Fruit fly (Drosophila melanogaster) whole organism, embryonic: Measurements from ENCODE around the gene BuGZ.

Experiments used
- ATbp ChIP-seq: fragments of 200-800 bp; sonication (Bioruptor generic); optimal IDR thresholded peaks from 2 replicates; lab custom pipeline; 2017; ENCODE audit warnings: missing biosample characterization, mild to moderate bottlenecking, missing genetic modification characterization, missing genetic modification reagents
- Bteb2 ChIP-seq: fragments of 200-800 bp; sonication (Bioruptor generic); optimal IDR thresholded peaks from 2 replicates; lab custom pipeline; 2016; ENCODE audit warnings: missing biosample characterization, missing genetic modification characterization
- CG10462 ChIP-seq: fragments of 200-800 bp; sonication (Bioruptor generic); optimal IDR thresholded peaks from 2 replicates; lab custom pipeline; 2016; ENCODE audit warnings: missing biosample characterization, missing genetic modification characterization
- CG11695 ChIP-seq: fragments of 200-800 bp; sonication (Bioruptor generic); IDR thresholded peaks from 3 replicates; pipeline ENCODE4 v1.3.6; 2022; ENCODE audit warnings: missing biosample characterization, missing genetic modification characterization
- CG12071 ChIP-seq: fragments of 200-800 bp; sonication (Bioruptor generic); optimal IDR thresholded peaks from 3 replicates; lab custom pipeline; 2018; ENCODE audit warnings: missing biosample characterization, mild to moderate bottlenecking, missing genetic modification characterization
- CG12104 ChIP-seq: fragments of 200-800 bp; sonication (Bioruptor generic); optimal IDR thresholded peaks from 3 replicates; lab custom pipeline; 2016; ENCODE audit warnings: missing biosample characterization, missing genetic modification characterization
- CG1233 ChIP-seq: fragments of 200-800 bp; sonication (Bioruptor generic); optimal IDR thresholded peaks from 4 replicates; lab custom pipeline; 2018; ENCODE audit warnings: missing biosample characterization, mild to moderate bottlenecking, missing genetic modification characterization
- CG12744 ChIP-seq: fragments of 200-800 bp; sonication (Bioruptor generic); optimal IDR thresholded peaks from 2 replicates; lab custom pipeline; 2016; ENCODE audit warnings: missing biosample characterization, missing genetic modification characterization
- CG13123 ChIP-seq: fragments of 200-800 bp; sonication (Bioruptor generic); optimal IDR thresholded peaks from 2 replicates; lab custom pipeline; 2016; ENCODE audit warnings: missing biosample characterization, missing genetic modification characterization
- CG14050 ChIP-seq: fragments of 200-800 bp; sonication (Bioruptor generic); IDR thresholded peaks from 3 replicates; pipeline ENCODE4 v1.3.6; 2022; ENCODE audit warnings: missing biosample characterization, missing genetic modification characterization
- CG15011 ChIP-seq: fragments of 200-800 bp; sonication (Bioruptor generic); optimal IDR thresholded peaks from 3 replicates; lab custom pipeline; 2018; ENCODE audit warnings: missing biosample characterization, mild to moderate bottlenecking, missing genetic modification characterization
- CG15696 ChIP-seq: fragments of 200-800 bp; sonication (Bioruptor generic); optimal IDR thresholded peaks from 2 replicates; lab custom pipeline; 2019; ENCODE audit warnings: missing biosample characterization, mild to moderate bottlenecking, missing genetic modification characterization, moderate library complexity
- CG2129 ChIP-seq: fragments of 200-800 bp; sonication (Bioruptor generic); IDR thresholded peaks from 2 replicates; pipeline ENCODE4 v1.3.6; 2022; ENCODE audit warnings: missing biosample characterization, missing genetic modification characterization; ENCODE audit not compliant: partially characterized antibody
- CG4854 ChIP-seq: fragments of 200-800 bp; sonication (Bioruptor generic); optimal IDR thresholded peaks from 2 replicates; lab custom pipeline; 2016; ENCODE audit warnings: missing biosample characterization, missing genetic modification characterization, inconsistent platforms
- CG7963 ChIP-seq: fragments of 200-800 bp; sonication (Bioruptor generic); IDR thresholded peaks from 3 replicates; pipeline ENCODE4 v1.3.6; 2022; ENCODE audit warnings: missing biosample characterization, missing genetic modification characterization; ENCODE audit not compliant: partially characterized antibody
- CG9932 ChIP-seq: fragments of 200-800 bp; sonication (Bioruptor generic); IDR thresholded peaks from 2 replicates; pipeline ENCODE4 v1.3.6; 2022; ENCODE audit warnings: missing biosample characterization, missing genetic modification characterization
- Camta ChIP-seq: fragments of 200-800 bp; sonication (Bioruptor generic); optimal IDR thresholded peaks from 2 replicates; lab custom pipeline; 2016; ENCODE audit warnings: missing biosample characterization, missing genetic modification characterization
- Dref ChIP-seq: fragments of 200-800 bp; sonication (Bioruptor generic); IDR thresholded peaks from 2 replicates; pipeline ENCODE4 v1.3.6; 2022; ENCODE audit warnings: missing biosample characterization, missing genetic modification characterization
- GATAe ChIP-seq: fragments of 200-800 bp; sonication (Bioruptor generic); conservative IDR thresholded peaks from 2 replicates; pipeline ENCODE4 v1.3.6; 2022; ENCODE audit warnings: missing biosample characterization, missing genetic modification characterization
- H2.0 ChIP-seq: fragments of 200-800 bp; sonication (Bioruptor generic); IDR thresholded peaks from 2 replicates; pipeline ENCODE4 v1.3.6; 2022; ENCODE audit warnings: missing biosample characterization, missing genetic modification characterization
- HLH4C ChIP-seq: fragments of 200-800 bp; sonication (Bioruptor generic); IDR thresholded peaks from 3 replicates; pipeline ENCODE4 v1.3.6; 2022; ENCODE audit warnings: missing biosample characterization, missing genetic modification characterization; ENCODE audit not compliant: partially characterized antibody
- HmgD ChIP-seq: fragments of 200-800 bp; sonication (Bioruptor generic); optimal IDR thresholded peaks from 3 replicates; lab custom pipeline; 2016; ENCODE audit warnings: missing biosample characterization, missing genetic modification characterization
- HmgZ ChIP-seq: fragments of 200-800 bp; sonication (Bioruptor generic); optimal IDR thresholded peaks from 2 replicates; lab custom pipeline; 2018; ENCODE audit warnings: missing biosample characterization, mild to moderate bottlenecking, missing genetic modification characterization
- Lhr ChIP-seq: fragments of 200-800 bp; sonication (Bioruptor generic); optimal IDR thresholded peaks from 3 replicates; lab custom pipeline; 2017; ENCODE audit warnings: mild to moderate bottlenecking, missing biosample characterization, missing genetic modification reagents, missing genetic modification characterization
- Neu2 ChIP-seq: fragments of 200-800 bp; sonication (Bioruptor generic); optimal IDR thresholded peaks from 3 replicates; lab custom pipeline; 2016; ENCODE audit warnings: missing biosample characterization, missing genetic modification characterization, borderline replicate concordance
- Ptx1 ChIP-seq: fragments of 200-800 bp; sonication (Bioruptor generic); IDR thresholded peaks from 2 replicates; pipeline ENCODE4 v1.3.6; 2022; ENCODE audit warnings: missing biosample characterization, missing genetic modification characterization
- Ravus ChIP-seq: fragments of 200-800 bp; sonication (Bioruptor generic); IDR thresholded peaks from 2 replicates; pipeline ENCODE4 v1.3.6; 2022; ENCODE audit warnings: missing biosample characterization, missing genetic modification characterization
- Rx ChIP-seq: fragments of 200-800 bp; sonication (Bioruptor generic); IDR thresholded peaks from 2 replicates; pipeline ENCODE4 v1.3.6; 2022; ENCODE audit warnings: missing biosample characterization, missing genetic modification characterization
- ash1 ChIP-seq: fragments of 200-800 bp; sonication (Bioruptor generic); optimal IDR thresholded peaks from 2 replicates; lab custom pipeline; 2018; ENCODE audit warnings: missing biosample characterization, mild to moderate bottlenecking, missing genetic modification characterization
- crp ChIP-seq, 2 experiments: fragments of 200-800 bp; sonication (Bioruptor generic); optimal IDR thresholded peaks; 2 replicates in 1 of 2; 3 replicates in 1 of 2; lab custom pipeline; 2017; ENCODE audit warnings: missing biosample characterization in 2 of 2, missing genetic modification characterization in 2 of 2, mild to moderate bottlenecking in 1 of 2, moderate library complexity in 1 of 2
- exex ChIP-seq: fragments of 200-800 bp; sonication (Bioruptor generic); optimal IDR thresholded peaks from 4 replicates; lab custom pipeline; 2018; ENCODE audit warnings: missing biosample characterization, mild to moderate bottlenecking, missing genetic modification characterization, moderate library complexity
- fd64A ChIP-seq: fragments of 200-800 bp; sonication (Bioruptor generic); optimal IDR thresholded peaks from 3 replicates; lab custom pipeline; 2018; ENCODE audit warnings: missing biosample characterization, mild to moderate bottlenecking, missing genetic modification characterization
- fru ChIP-seq: fragments of >200 bp; optimal IDR thresholded peaks from 2 replicates; lab custom pipeline; 2017
- h ChIP-seq: fragments of >200 bp; optimal IDR thresholded peaks from 2 replicates; lab custom pipeline; 2017
- hb ChIP-seq: fragments of 200-800 bp; sonication (Bioruptor generic); IDR thresholded peaks from 3 replicates; pipeline ENCODE4 v1.3.6; 2022; ENCODE audit warnings: missing biosample characterization, missing genetic modification characterization; ENCODE audit not compliant: partially characterized antibody
- jing ChIP-seq: fragments of 200-800 bp; sonication (Bioruptor generic); optimal IDR thresholded peaks from 2 replicates; lab custom pipeline; 2018; ENCODE audit warnings: missing biosample characterization, mild to moderate bottlenecking, missing genetic modification characterization
- jumu ChIP-seq: fragments of 200-800 bp; sonication (Bioruptor generic); optimal IDR thresholded peaks from 3 replicates; lab custom pipeline; 2016; ENCODE audit warnings: missing biosample characterization, missing genetic modification characterization
- kni ChIP-seq: fragments of 200-800 bp; sonication (Bioruptor generic); optimal IDR thresholded peaks from 3 replicates; lab custom pipeline; 2017; ENCODE audit warnings: mild to moderate bottlenecking, missing biosample characterization, missing genetic modification reagents, missing genetic modification characterization
- lola ChIP-seq, 3 experiments: fragments of >200 bp in 2 of 3; fragments of 200-800 bp in 1 of 3; sonication (Bioruptor generic) in 1 of 3; optimal IDR thresholded peaks; 2 replicates each; lab custom pipeline; 2017 to 2019; ENCODE audit warnings: missing biosample characterization in 3 of 3, missing genetic modification characterization in 3 of 3, mild to moderate bottlenecking in 1 of 3, moderate library complexity in 1 of 3
- mam ChIP-seq: fragments of 200-800 bp; sonication (Bioruptor generic); optimal IDR thresholded peaks from 3 replicates; lab custom pipeline; 2016; ENCODE audit warnings: missing biosample characterization, missing genetic modification characterization
- odd ChIP-seq: fragments of 200-800 bp; sonication (Bioruptor generic); optimal IDR thresholded peaks from 2 replicates; lab custom pipeline; 2017; ENCODE audit warnings: missing biosample characterization, mild to moderate bottlenecking, missing genetic modification characterization
- prd ChIP-seq, 3 experiments: fragments of >200 bp in 2 of 3; fragments of 200-800 bp in 1 of 3; sonication (Bioruptor generic) in 1 of 3; optimal IDR thresholded peaks in 2 of 3; IDR thresholded peaks in 1 of 3; 2 replicates in 2 of 3; 3 replicates in 1 of 3; pipeline versions ENCODE4 v1.3.6 to Lab custom; 2017 to 2022; ENCODE audit warnings: missing biosample characterization in 1 of 3, missing genetic modification characterization in 1 of 3
- pum ChIP-seq: fragments of 200-800 bp; sonication (Bioruptor generic); optimal IDR thresholded peaks from 2 replicates; lab custom pipeline; 2016; ENCODE audit warnings: missing biosample characterization, missing genetic modification characterization
- salm ChIP-seq: fragments of 200-800 bp; sonication (Bioruptor generic); optimal IDR thresholded peaks from 2 replicates; lab custom pipeline; 2018; ENCODE audit warnings: missing biosample characterization, mild to moderate bottlenecking, missing genetic modification characterization
- sna ChIP-seq: fragments of 200-800 bp; sonication (Bioruptor generic); IDR thresholded peaks from 2 replicates; pipeline ENCODE4 v1.3.6; 2022; ENCODE audit warnings: missing biosample characterization, missing genetic modification characterization; ENCODE audit not compliant: partially characterized antibody
- stc ChIP-seq: fragments of 200-800 bp; sonication (Bioruptor generic); IDR thresholded peaks from 2 replicates; pipeline ENCODE4 v1.3.6; 2022; ENCODE audit warnings: missing biosample characterization, missing genetic modification characterization
- vfl ChIP-seq: fragments of 200-800 bp; sonication (Bioruptor generic); optimal IDR thresholded peaks from 2 replicates; lab custom pipeline; 2016; ENCODE audit warnings: missing biosample characterization, missing genetic modification characterization
- vvl ChIP-seq: fragments of 200-800 bp; sonication (Bioruptor generic); IDR thresholded peaks from 2 replicates; pipeline ENCODE4 v1.3.6; 2022; ENCODE audit warnings: missing biosample characterization, missing genetic modification characterization

Gene BuGZ

DNA sequence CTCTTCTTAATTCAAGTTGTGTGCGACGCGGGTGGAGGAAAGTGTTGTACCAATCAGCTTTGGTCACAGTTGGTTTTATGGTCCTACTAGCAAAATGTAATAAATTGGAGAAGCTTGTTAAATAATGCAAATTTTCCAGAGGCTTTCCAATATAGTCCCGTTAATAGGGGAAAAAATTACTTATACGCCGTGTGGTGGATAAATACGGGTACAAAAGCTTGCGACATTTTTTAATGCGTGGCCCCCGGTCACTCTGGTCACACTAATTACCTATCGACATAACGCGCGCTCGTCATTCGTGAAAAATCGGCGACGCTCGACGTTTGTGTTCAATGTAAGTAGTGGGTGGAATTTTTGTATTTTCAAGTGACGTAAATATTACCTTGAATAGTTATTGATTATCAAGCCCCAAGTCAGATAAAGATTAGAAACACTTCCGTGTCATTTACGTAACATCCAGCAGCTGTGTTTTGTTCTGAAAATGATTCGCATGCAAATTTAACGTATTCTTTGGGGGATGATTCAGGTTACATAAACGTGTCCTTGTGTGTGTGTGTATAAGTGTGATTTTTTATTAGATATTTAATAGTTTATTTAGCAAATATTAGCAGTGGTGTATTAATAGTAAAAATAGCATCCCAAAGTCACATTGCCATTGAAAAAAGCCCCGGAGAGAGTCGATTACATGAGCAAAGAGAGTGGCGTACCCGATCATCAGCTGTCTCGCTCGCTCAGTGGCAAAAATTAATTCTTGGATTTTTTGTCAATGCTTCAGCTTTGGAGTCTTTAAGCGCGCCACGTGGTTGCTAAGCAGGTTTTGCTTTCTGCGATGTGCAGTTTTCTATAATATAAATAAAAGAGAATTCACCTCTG, 23.3 kb upstream of the BuGZ start, which contains the start of gene Cyt-c-p (continued):
- peak; percentile 6 for TF ChIP-seq salm
- TF ChIP-seq Rx = no peak
- TF ChIP-seq Neu2 (GFP tag; lab: Kevin White, UChicago) = peak; percentile 86
- TF ChIP-seq crp (GFP tag; optimal IDR thresholded peaks at IDR 0.05; lab: Kevin White, UChicago) = no peak
- TF ChIP-seq Camta (GFP tag; lab: Kevin White, UChicago) = no peak
- no peak for TF ChIP-seq CG12071 (GFP tag; lab: Kevin White, UChicago)
- TF ChIP-seq HLH4C (GFP tag; lab: Robert Waterston, UW) = peak; percentile 44; the same call in 1 of the 3 replicates
- TF ChIP-seq CG15696 = no peak
- TF ChIP-seq Bteb2 = peak; percentile 9
- no peak for TF ChIP-seq CG12744 (GFP tag; lab: Kevin White, UChicago)
- peak; percentile 12 for TF ChIP-seq CG4854 (GFP tag; lab: Kevin White, UChicago)
- peak; percentile 44 for TF ChIP-seq exex (tag; lab: Kevin White, UChicago)
- TF ChIP-seq kni (GFP tag; lab: Kevin White, UChicago) = no peak
- 0 out of 2 replicates have a peak, but pooled peaks have one; percentile 18 for TF ChIP-seq CG2129
- no peak for TF ChIP-seq h
- no peak for TF ChIP-seq ATbp (GFP tag; lab: Kevin White, UChicago)
- TF ChIP-seq CG9932 (GFP tag; lab: Robert Waterston, UW) = no peak
- peak; percentile 80 for TF ChIP-seq HmgZ (tag; lab: Kevin White, UChicago)
- no peak for TF ChIP-seq fru (lab: Kevin White, UChicago)
- no peak for TF ChIP-seq CG1233 (GFP tag; lab: Kevin White, UChicago)
- TF ChIP-seq vvl = 0 out of 2 replicates have a peak, but pooled peaks have one; percentile 22
- peak; percentile 51 for TF ChIP-seq Dref (GFP tag; lab: Robert Waterston, UW)
- no peak for TF ChIP-seq stc (GFP tag; lab: Robert Waterston, UW)
- no peak for TF ChIP-seq CG14050 (GFP tag; lab: Robert Waterston, UW)
- TF ChIP-seq HmgD (GFP tag; lab: Kevin White, UChicago) = peak; percentile 62
- TF ChIP-seq pum (GFP tag; lab: Kevin White, UChicago) = no peak
- TF ChIP-seq fd64A (GFP tag; lab: Kevin White, UChicago) = no peak
- TF ChIP-seq mam (GFP tag; lab: Kevin White, UChicago) = peak; percentile 19
- no peak for TF ChIP-seq CG11695 (GFP tag; lab: Robert Waterston, UW)
- no peak for TF ChIP-seq jumu (GFP tag; lab: Kevin White, UChicago)
- TF ChIP-seq CG7963 (GFP tag; lab: Robert Waterston, UW) = no peak
- no peak for TF ChIP-seq Ravus (GFP tag; lab: Robert Waterston, UW)
- 0 out of 2 replicates have a peak, but pooled peaks have one; percentile 41 for TF ChIP-seq sna (GFP tag; lab: Robert Waterston, UW)
- TF ChIP-seq hb (GFP tag; lab: Robert Waterston, UW) = 0 out of 3 replicates have a peak, but pooled peaks have one; percentile 24
- TF ChIP-seq GATAe (GFP tag; lab: Robert Waterston, UW) = no peak
- TF ChIP-seq CG10462 = no peak
- TF ChIP-seq Lhr (GFP tag; lab: Kevin White, UChicago) = peak; percentile 93
- no peak for TF ChIP-seq CG12104 (GFP tag; lab: Kevin White, UChicago)
- no peak for TF ChIP-seq odd (GFP tag; lab: Kevin White, UChicago)
- TF ChIP-seq ash1 (GFP tag; lab: Kevin White, UChicago) = no peak
- TF ChIP-seq Ptx1 = no peak
- TF ChIP-seq H2.0 (GFP tag; lab: Robert Waterston, UW) = no peak
- TF ChIP-seq CG13123 (GFP tag; lab: Kevin White, UChicago) = no peak
- TF ChIP-seq CG15011 (GFP tag; lab: Kevin White, UChicago) = no peak
- peak in 1 of 3 experiments; percentile 3 for TF ChIP-seq lola (GFP tag; optimal IDR thresholded peaks at IDR 0.05; lab: Kevin White, UChicago)
- no peak for TF ChIP-seq jing (GFP tag; lab: Kevin White, UChicago)
- no peak for TF ChIP-seq vfl (GFP tag; lab: Kevin White, UChicago)
- TF ChIP-seq prd (optimal IDR thresholded peaks at IDR 0.05; lab: Kevin White, UChicago) = no peak
- TF ChIP-seq prd (GFP tag; IDR thresholded peaks at IDR 0.05; lab: Robert Waterston, UW) = no peak; the same call in 2 of the 3 replicates
